Worm (Caenorhabditis elegans) whole organism, L4/young adult: ENCODE data around the gene ace-1.

Experiments
- W03F9.2 ChIP-seq: fragments of 150-350 bp; optimal IDR thresholded peaks from 2 replicates; lab custom pipeline; 2014; ENCODE audit warnings: missing biosample characterization, missing genetic modification characterization
- dao-5 ChIP-seq: sonication (generic microtip); optimal IDR thresholded peaks from 2 replicates; lab custom pipeline; 2016; ENCODE audit warnings: missing genotype, missing genetic modification characterization, moderate library complexity, missing compliant biosample characterization
- him-1 ChIP-seq: sonication (generic microtip); optimal IDR thresholded peaks from 2 replicates; lab custom pipeline; 2016; ENCODE audit warnings: missing genotype, missing genetic modification reagents, missing genetic modification characterization, missing compliant biosample characterization

ace-1 gene

DNA sequence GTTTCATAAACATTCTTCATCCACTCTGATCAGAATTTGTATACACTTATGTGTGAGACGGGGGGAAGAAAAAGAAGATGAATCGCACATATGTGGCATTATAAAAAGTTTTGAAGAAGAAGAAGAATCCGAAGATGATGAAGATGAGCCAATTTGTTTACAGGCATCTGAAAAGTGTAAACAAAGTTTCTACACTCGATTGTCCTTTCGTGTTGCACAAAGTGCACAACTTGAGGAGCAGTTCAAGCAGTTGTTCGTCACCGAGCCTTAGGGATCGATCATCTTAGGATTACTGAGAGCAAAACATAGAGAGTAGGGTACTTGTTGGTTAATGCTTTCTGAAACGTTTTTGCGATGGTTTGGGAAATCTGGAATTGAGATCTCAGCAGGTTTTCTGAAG is 24.0 kb downstream of the ace-1 start:
- TF ChIP-seq him-1 (tag; lab: Kevin White, UChicago) = no peak
- TF ChIP-seq W03F9.2 (tag; lab: Kevin White, UChicago) = no peak
- TF ChIP-seq dao-5 (tag; lab: Kevin White, UChicago) = no peak

- TF ChIP-seq W03F9.2 (tag; lab: Kevin White, UChicago) (no peak), him-1 (tag; lab: Kevin White, UChicago) (no peak), dao-5 (tag; lab: Kevin White, UChicago) (no peak)
Observed at ce11 chrX:16392107-16392506, 25.0 kb downstream of the ace-1 start.

ce11 chrX:16398420-16398925 is 31.4 kb downstream of the ace-1 start, which contains the start of gene F01G12.18:
TSS of gene F01G12.18 (minus strand) at chrX:16398470.
- TF ChIP-seq him-1 (tag; lab: Kevin White, UChicago) (no peak), dao-5 (tag; lab: Kevin White, UChicago) (no peak), W03F9.2 (tag; lab: Kevin White, UChicago) (no peak)

ce11 chrX:16400897-16401296 is 33.8 kb downstream of the ace-1 start:
- no peak for TF ChIP-seq dao-5 (tag; lab: Kevin White, UChicago)

DNA sequence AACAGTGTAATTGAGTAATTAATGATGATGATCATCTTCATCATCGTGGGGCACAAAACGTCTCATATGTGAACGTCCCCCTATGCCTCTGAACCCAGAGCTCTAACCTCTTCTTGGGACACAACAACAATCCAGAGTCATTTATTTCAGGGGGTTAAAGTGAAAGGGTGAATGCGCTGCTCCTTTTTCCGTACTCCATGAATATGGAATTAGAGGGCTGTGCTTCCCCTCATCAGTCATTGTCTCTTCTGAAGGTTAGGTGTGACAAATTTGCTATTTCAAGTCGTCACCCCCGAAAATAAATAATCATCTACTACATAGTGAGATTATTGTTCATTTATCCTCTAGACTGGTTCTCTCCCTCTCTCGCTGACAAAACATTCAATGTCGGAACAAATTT is 35.2 kb downstream of the ace-1 start:
- no peak for TF ChIP-seq W03F9.2 (tag; lab: Kevin White, UChicago)
- no peak for TF ChIP-seq dao-5 (tag; lab: Kevin White, UChicago)
- no peak for TF ChIP-seq him-1 (tag; lab: Kevin White, UChicago)

ce11 chrX:16402787-16403186 is 35.7 kb downstream of the ace-1 start:
- TF ChIP-seq W03F9.2 (tag; lab: Kevin White, UChicago) = no peak
- no peak for TF ChIP-seq him-1 (tag; lab: Kevin White, UChicago)
- no peak for TF ChIP-seq dao-5 (tag; lab: Kevin White, UChicago)

ce11 chrX:16403424-16403823 is 36.3 kb downstream of the ace-1 start:
- TF ChIP-seq him-1 (tag; lab: Kevin White, UChicago) (no peak), dao-5 (tag; lab: Kevin White, UChicago) (no peak), W03F9.2 (tag; lab: Kevin White, UChicago) (no peak)

ce11 chrX:16404815-16405214 is 37.7 kb downstream of the ace-1 start:
- TF ChIP-seq W03F9.2 (tag; lab: Kevin White, UChicago) = peak; percentile 3
- no peak for TF ChIP-seq dao-5 (tag; lab: Kevin White, UChicago)

DNA sequence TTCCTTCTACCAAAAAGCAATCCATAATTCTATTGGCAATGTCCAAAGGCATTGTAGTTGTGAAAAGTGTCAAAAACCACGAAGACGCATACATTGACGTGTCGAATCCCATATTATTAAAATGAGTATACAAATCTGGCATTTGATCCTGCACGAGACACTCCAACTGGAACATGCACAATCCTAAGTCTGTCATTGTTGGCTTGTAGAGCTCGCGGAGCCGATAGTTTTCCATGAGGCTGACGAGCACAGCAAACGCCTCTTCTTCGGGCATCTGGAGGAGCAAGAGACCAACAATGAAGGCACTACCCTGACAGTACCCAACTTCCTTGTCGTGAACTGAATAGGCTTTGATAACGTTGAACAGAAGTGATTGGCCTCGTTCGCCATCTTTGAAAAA is 39.5 kb downstream of the ace-1 start:
- TF ChIP-seq dao-5 (tag; lab: Kevin White, UChicago) = no peak
- no peak for TF ChIP-seq him-1 (tag; lab: Kevin White, UChicago)
- TF ChIP-seq W03F9.2 (tag; lab: Kevin White, UChicago) = no peak

- TF ChIP-seq W03F9.2 (tag; lab: Kevin White, UChicago) (no peak), him-1 (tag; lab: Kevin White, UChicago) (no peak), dao-5 (tag; lab: Kevin White, UChicago) (no peak)
Observed at ce11 chrX:16409220-16409619, 42.1 kb downstream of the ace-1 start.

- TF ChIP-seq dao-5 (tag; lab: Kevin White, UChicago) (no peak), W03F9.2 (tag; lab: Kevin White, UChicago) (no peak), him-1 (tag; lab: Kevin White, UChicago) (no peak)
Observed at ce11 chrX:16411985-16412384, 44.9 kb downstream of the ace-1 start.

DNA sequence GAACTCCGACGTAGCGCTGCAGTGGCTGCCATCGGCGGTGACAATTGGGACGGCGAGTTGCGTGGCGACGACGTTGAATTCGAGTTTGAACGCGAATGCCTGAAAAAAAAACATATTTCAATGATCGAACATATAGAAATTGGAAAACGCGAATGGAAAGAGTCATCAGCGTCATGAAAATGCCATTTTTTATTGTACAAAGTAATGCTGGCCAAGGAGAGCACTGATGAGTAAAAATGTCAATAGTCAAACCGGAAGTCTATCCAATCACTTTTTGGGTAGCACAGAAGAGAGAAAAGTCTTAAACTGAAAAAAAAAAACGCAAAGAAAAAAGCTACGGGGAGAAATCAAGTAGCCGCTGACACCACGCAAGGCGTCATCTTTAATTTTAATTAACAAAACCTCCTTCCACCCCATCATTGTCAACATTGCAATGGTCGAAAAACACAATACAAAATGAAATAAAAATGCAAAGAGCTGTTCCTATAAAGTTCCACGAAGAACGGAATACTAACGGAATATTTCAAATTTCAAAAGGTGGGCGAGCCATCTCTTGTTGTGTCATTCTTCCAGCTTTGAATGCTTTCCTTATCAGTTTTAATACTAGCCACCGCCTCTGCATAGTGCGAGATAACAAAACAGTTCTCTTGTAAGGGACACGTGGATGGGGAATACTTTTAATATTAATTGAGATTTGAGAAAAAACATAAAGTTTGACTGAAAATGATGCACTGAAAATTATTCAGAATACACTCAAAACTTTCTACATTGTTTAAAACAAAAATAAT is 46.3 kb downstream of the ace-1 start:
- TF ChIP-seq him-1 (tag; lab: Kevin White, UChicago) (no peak), W03F9.2 (tag; lab: Kevin White, UChicago) (no peak), dao-5 (tag; lab: Kevin White, UChicago) (no peak)

ce11 chrX:16414572-16414971 is 47.5 kb downstream of the ace-1 start:
- TF ChIP-seq W03F9.2 (tag; lab: Kevin White, UChicago) (no peak), him-1 (tag; lab: Kevin White, UChicago) (no peak), dao-5 (tag; lab: Kevin White, UChicago) (no peak)

- TF ChIP-seq dao-5 (tag; lab: Kevin White, UChicago) (no peak), him-1 (tag; lab: Kevin White, UChicago) (no peak), W03F9.2 (tag; lab: Kevin White, UChicago) (no peak)
Observed at ce11 chrX:16416790-16417330, 49.8 kb downstream of the ace-1 start, which contains the start of gene eat-17. TSS of gene eat-17 (minus strand) at chrX:16416840.
